Worm (Caenorhabditis elegans): ENCODE measurements around the gene F16G10.11.

ce11 chrII:2411093-2411492, 17.4 kb upstream of the F16G10.11 start:
- no peak for TF ChIP-seq him-1 (tag; optimal IDR thresholded peaks at IDR 0.05)
- TF ChIP-seq W03F9.2 (tag; optimal IDR thresholded peaks at IDR 0.05), result no peak

Data from whole organism, L4/young adult.